Fruit fly (Drosophila melanogaster): ENCODE data around the gene CG3609.

The CG3609 gene

DNA sequence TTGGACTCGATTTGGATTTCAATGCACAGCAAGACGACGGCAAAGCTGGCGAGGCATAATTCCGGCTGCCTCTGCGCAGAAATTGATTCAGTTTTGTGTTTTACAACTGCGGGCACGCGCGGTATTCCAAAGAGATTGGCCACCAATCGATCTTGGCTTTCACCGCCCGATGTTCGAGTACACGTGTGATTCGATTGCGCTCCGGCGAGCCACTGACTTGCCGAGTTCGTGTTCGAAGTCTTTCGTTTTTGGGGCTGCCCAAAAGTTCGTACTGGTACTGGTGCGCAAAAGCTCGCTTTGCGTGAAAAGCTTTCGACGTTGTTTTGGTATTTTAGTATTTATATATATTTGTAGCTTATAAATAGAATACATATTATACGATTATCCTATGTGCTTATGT, 40.7 kb upstream of the CG3609 start, which contains the start of gene CG18641:
CG18641 (minus strand) TSS at position 214 of the 400 bp plus-strand sequence.
- TF ChIP-seq CG14655 (GFP tag; optimal IDR thresholded peaks at IDR 0.05) = no peak
- no peak for TF ChIP-seq D1 (tag; optimal IDR thresholded peaks at IDR 0.05)
- TF ChIP-seq EcR (GFP tag; optimal IDR thresholded peaks at IDR 0.05) = no peak
- TF ChIP-seq CG4496 (GFP tag; IDR thresholded peaks at IDR 0.05) = no peak
- no peak for TF ChIP-seq fd96Ca (GFP tag; IDR thresholded peaks at IDR 0.05)
- TF ChIP-seq rn (GFP tag; IDR thresholded peaks at IDR 0.05) = no peak
- TF ChIP-seq CG12605 (GFP tag; IDR thresholded peaks at IDR 0.05) = no peak
- no peak for TF ChIP-seq Pif1B (GFP tag; optimal IDR thresholded peaks at IDR 0.05)
- TF ChIP-seq Ets98B (GFP tag; IDR thresholded peaks at IDR 0.05) = no peak; the same call in 1 of the 2 replicates
- no peak for TF ChIP-seq CG15710 (tag; optimal IDR thresholded peaks at IDR 0.05)
- no peak for TF ChIP-seq CG13204 (GFP tag; optimal IDR thresholded peaks at IDR 0.05)
- TF ChIP-seq CG34367 (tag; optimal IDR thresholded peaks at IDR 0.05) = no peak
- no peak for TF ChIP-seq Pif1A (GFP tag; optimal IDR thresholded peaks at IDR 0.05)
- TF ChIP-seq CG17806 (tag; optimal IDR thresholded peaks at IDR 0.05) = no peak
- no peak for TF ChIP-seq Snoo (tag; optimal IDR thresholded peaks at IDR 0.05)
- TF ChIP-seq CG10348 (GFP tag; IDR thresholded peaks at IDR 0.05) = no peak

DNA sequence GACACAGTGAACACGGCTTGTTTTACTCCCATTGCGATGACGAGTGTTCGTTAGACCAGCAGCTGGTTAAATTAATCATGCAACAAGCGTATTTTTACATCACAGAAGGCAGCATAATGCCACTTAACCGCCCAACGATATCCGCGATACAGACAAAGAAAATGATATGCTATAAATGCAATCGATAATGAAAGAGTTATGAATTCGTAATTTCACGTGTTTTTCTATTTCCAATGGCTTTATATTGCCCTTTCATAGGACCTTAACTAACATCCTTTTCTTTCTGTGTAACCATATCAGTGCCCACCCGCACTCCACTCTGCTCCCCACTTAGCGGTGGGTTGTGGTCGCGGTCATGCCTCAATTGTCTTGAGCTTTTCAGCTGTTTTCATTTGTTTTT, 38.7 kb upstream of the CG3609 start:
- peak; percentile 40; the same call in 1 of the 2 replicates for TF ChIP-seq CG12605 (GFP tag; IDR thresholded peaks at IDR 0.05)
- TF ChIP-seq CG15710 (tag; optimal IDR thresholded peaks at IDR 0.05) = no peak
- no peak for TF ChIP-seq D1 (tag; optimal IDR thresholded peaks at IDR 0.05)
- TF ChIP-seq rn (GFP tag; IDR thresholded peaks at IDR 0.05) = peak; percentile 69
- no peak for TF ChIP-seq Pif1B (GFP tag; optimal IDR thresholded peaks at IDR 0.05)
- TF ChIP-seq CG8159 (tag; optimal IDR thresholded peaks at IDR 0.05) = no peak
- TF ChIP-seq Ets98B (GFP tag; IDR thresholded peaks at IDR 0.05) = peak; percentile 68
- TF ChIP-seq CG17806 (tag; optimal IDR thresholded peaks at IDR 0.05) = no peak
- TF ChIP-seq EcR (GFP tag; optimal IDR thresholded peaks at IDR 0.05) = no peak
- TF ChIP-seq fd96Ca (GFP tag; IDR thresholded peaks at IDR 0.05) = peak; percentile 80; the same call in 2 of the 3 replicates
- no peak for TF ChIP-seq CG10348 (GFP tag; IDR thresholded peaks at IDR 0.05)
- TF ChIP-seq CG32121 (GFP tag; IDR thresholded peaks at IDR 0.05) = peak; percentile 83
- TF ChIP-seq gl (tag; optimal IDR thresholded peaks at IDR 0.05) = no peak
- TF ChIP-seq CG34367 (tag; optimal IDR thresholded peaks at IDR 0.05) = no peak
- no peak for TF ChIP-seq CG8301 (tag; optimal IDR thresholded peaks at IDR 0.05)
- no peak for TF ChIP-seq CG9948 (tag; optimal IDR thresholded peaks at IDR 0.05)
- no peak for TF ChIP-seq Snoo (tag; optimal IDR thresholded peaks at IDR 0.05)
- no peak for TF ChIP-seq CG13204 (GFP tag; optimal IDR thresholded peaks at IDR 0.05)
- TF ChIP-seq CG4496 (GFP tag; IDR thresholded peaks at IDR 0.05) = peak; percentile 79
- TF ChIP-seq Pif1A (GFP tag; optimal IDR thresholded peaks at IDR 0.05) = peak; percentile 17
- TF ChIP-seq CG14655 (GFP tag; optimal IDR thresholded peaks at IDR 0.05) = peak; percentile 53

DNA sequence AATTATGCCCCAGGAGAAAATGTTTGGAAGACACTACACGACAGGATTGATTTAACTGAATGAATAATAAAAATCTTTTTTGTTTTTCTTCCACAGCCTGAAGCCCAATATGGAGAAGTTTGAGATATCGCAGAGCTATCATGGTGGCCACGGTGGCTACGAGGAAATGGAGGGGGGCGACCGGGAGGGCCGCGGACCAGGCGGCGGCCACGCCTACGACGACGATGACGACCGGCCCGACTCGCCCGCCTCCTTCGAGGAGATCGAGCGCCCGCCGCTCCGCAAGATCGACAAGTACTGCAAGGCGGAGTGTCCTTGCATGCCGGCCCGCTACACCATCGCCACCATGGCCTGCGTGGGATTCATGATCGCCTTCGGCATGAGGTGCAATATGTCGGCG, 30.2 kb upstream of the CG3609 start:
- TF ChIP-seq D1 (tag; optimal IDR thresholded peaks at IDR 0.05) (no peak), fd96Ca (GFP tag; IDR thresholded peaks at IDR 0.05) (no peak), CG9948 (tag; optimal IDR thresholded peaks at IDR 0.05) (no peak), CG32121 (GFP tag; IDR thresholded peaks at IDR 0.05) (no peak), Ets98B (GFP tag; IDR thresholded peaks at IDR 0.05) (no peak), CG4496 (GFP tag; IDR thresholded peaks at IDR 0.05) (no peak), CG8301 (tag; optimal IDR thresholded peaks at IDR 0.05) (no peak), CG34367 (tag; optimal IDR thresholded peaks at IDR 0.05) (no peak), CG14655 (GFP tag; optimal IDR thresholded peaks at IDR 0.05) (no peak), Pif1B (GFP tag; optimal IDR thresholded peaks at IDR 0.05) (no peak), gl (tag; optimal IDR thresholded peaks at IDR 0.05) (no peak), CG13204 (GFP tag; optimal IDR thresholded peaks at IDR 0.05) (no peak), EcR (GFP tag; optimal IDR thresholded peaks at IDR 0.05) (no peak), CG8159 (tag; optimal IDR thresholded peaks at IDR 0.05) (no peak), CG17806 (tag; optimal IDR thresholded peaks at IDR 0.05) (no peak)

DNA sequence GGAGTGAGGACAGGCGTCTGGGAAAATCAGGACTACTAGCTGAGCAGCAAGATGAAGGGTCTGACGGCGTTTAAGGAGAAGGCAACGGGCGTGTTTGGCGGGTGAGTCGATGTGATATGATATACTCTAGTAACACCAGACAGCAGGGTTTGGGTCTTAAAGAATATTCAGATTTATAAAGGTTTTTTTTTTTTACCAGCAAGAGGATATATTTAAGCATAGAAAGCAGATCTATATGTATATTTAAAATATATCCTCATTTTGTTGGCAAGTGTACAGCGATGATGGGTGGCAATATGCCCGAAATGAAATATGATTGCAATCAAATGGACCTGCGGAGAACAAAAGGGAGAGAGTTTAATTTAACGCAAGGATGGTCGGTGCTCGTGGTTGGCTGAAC, 27.8 kb upstream of the CG3609 start:
- no peak for TF ChIP-seq CG10348 (GFP tag; IDR thresholded peaks at IDR 0.05)
- TF ChIP-seq CG12605 (GFP tag; IDR thresholded peaks at IDR 0.05) = no peak
- TF ChIP-seq CG14655 (GFP tag; optimal IDR thresholded peaks at IDR 0.05) = no peak
- no peak for TF ChIP-seq rn (GFP tag; IDR thresholded peaks at IDR 0.05)
- TF ChIP-seq CG4496 (GFP tag; IDR thresholded peaks at IDR 0.05) = no peak
- no peak for TF ChIP-seq EcR (GFP tag; optimal IDR thresholded peaks at IDR 0.05)
- TF ChIP-seq CG34367 (tag; optimal IDR thresholded peaks at IDR 0.05) = no peak
- no peak for TF ChIP-seq CG15710 (tag; optimal IDR thresholded peaks at IDR 0.05)
- no peak for TF ChIP-seq gl (tag; optimal IDR thresholded peaks at IDR 0.05)
- TF ChIP-seq CG9948 (tag; optimal IDR thresholded peaks at IDR 0.05) = no peak
- TF ChIP-seq CG17806 (tag; optimal IDR thresholded peaks at IDR 0.05) = no peak
- TF ChIP-seq CG8301 (tag; optimal IDR thresholded peaks at IDR 0.05) = no peak
- TF ChIP-seq Ets98B (GFP tag; IDR thresholded peaks at IDR 0.05) = no peak
- no peak for TF ChIP-seq CG32121 (GFP tag; IDR thresholded peaks at IDR 0.05)
- no peak for TF ChIP-seq fd96Ca (GFP tag; IDR thresholded peaks at IDR 0.05)
- TF ChIP-seq CG13204 (GFP tag; optimal IDR thresholded peaks at IDR 0.05) = no peak
- no peak for TF ChIP-seq CG8159 (tag; optimal IDR thresholded peaks at IDR 0.05)
- TF ChIP-seq Pif1A (GFP tag; optimal IDR thresholded peaks at IDR 0.05) = no peak
- no peak for TF ChIP-seq Pif1B (GFP tag; optimal IDR thresholded peaks at IDR 0.05)
- no peak for TF ChIP-seq D1 (tag; optimal IDR thresholded peaks at IDR 0.05)

DNA sequence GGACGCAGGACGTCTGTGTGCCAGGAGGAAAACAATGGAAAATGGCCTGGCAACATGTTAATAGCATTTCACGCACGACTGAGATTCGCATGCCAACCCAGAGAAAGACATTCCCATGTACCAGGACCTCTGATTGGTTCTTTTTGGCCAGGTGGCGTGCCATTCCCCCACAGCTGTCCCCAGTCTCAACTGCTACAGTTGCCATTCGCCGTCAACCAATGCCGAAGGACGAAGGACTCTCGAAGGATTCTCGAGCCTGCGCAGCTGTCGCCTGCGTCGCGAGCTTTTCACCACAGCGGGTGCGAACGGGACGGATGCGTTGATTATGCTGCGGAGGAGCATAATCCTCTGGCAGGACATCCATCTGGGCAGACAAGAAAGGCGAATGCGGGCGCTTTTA, 25.5 kb upstream of the CG3609 start, which contains the start of gene VGlut:
VGlut (plus strand) TSS at position 399 of the 400 bp plus-strand sequence.
- TF ChIP-seq gl (tag; optimal IDR thresholded peaks at IDR 0.05) (no peak), CG14655 (GFP tag; optimal IDR thresholded peaks at IDR 0.05) (no peak), Snoo (tag; optimal IDR thresholded peaks at IDR 0.05) (no peak), EcR (GFP tag; optimal IDR thresholded peaks at IDR 0.05) (no peak), CG34367 (tag; optimal IDR thresholded peaks at IDR 0.05) (no peak), CG10348 (GFP tag; IDR thresholded peaks at IDR 0.05) (no peak), D1 (tag; optimal IDR thresholded peaks at IDR 0.05) (no peak), Pif1B (GFP tag; optimal IDR thresholded peaks at IDR 0.05) (no peak), Ets98B (GFP tag; IDR thresholded peaks at IDR 0.05) (no peak), rn (GFP tag; IDR thresholded peaks at IDR 0.05) (no peak), CG13204 (GFP tag; optimal IDR thresholded peaks at IDR 0.05) (no peak), CG9948 (tag; optimal IDR thresholded peaks at IDR 0.05) (no peak), fd96Ca (GFP tag; IDR thresholded peaks at IDR 0.05) (no peak)
